Worm (Caenorhabditis elegans) whole organism, mixed stage, embryonic: ENCODE measurements around the gene cpg-4.

Experiments
- blmp-1 ChIP-seq: fragments of 150-350 bp; optimal IDR thresholded peaks from 2 replicates; lab custom pipeline; 2014; ENCODE audit warnings: missing biosample characterization, missing genetic modification characterization
- ceh-39 ChIP-seq: fragments of 150-350 bp; optimal IDR thresholded peaks from 2 replicates; lab custom pipeline; 2014; ENCODE audit warnings: missing biosample characterization, missing genetic modification characterization
- ceh-43 ChIP-seq: fragments of 200-800 bp; sonication (Bioruptor generic); optimal IDR thresholded peaks from 2 replicates; lab custom pipeline; 2018; ENCODE audit warnings: mild to moderate bottlenecking, missing genetic modification characterization, moderate library complexity, missing compliant biosample characterization
- ceh-83 ChIP-seq: fragments of 200-800 bp; sonication (Bioruptor generic); optimal IDR thresholded peaks from 2 replicates; lab custom pipeline; 2018; ENCODE audit warnings: mild to moderate bottlenecking, missing genetic modification characterization, missing compliant biosample characterization
- ces-1 ChIP-seq: fragments of 150-350 bp; optimal IDR thresholded peaks from 2 replicates; lab custom pipeline; 2014; ENCODE audit warnings: missing biosample characterization, missing genetic modification reagents, missing genetic modification characterization
- cnd-1 ChIP-seq: fragments of 200-800 bp; sonication (Bioruptor generic); optimal IDR thresholded peaks from 2 replicates; lab custom pipeline; 2018; ENCODE audit warnings: mild to moderate bottlenecking, missing genetic modification characterization, missing compliant biosample characterization
- drap-1 ChIP-seq: fragments of 200-800 bp; sonication (Bioruptor generic); optimal IDR thresholded peaks from 3 replicates; lab custom pipeline; 2018; ENCODE audit warnings: mild to moderate bottlenecking, missing genetic modification characterization, missing compliant biosample characterization
- elt-1 ChIP-seq: sonication (generic microtip); optimal IDR thresholded peaks from 2 replicates; lab custom pipeline; 2017; ENCODE audit warnings: missing genetic modification characterization, mild to moderate bottlenecking, missing compliant biosample characterization, antibody characterized with exemption, moderate library complexity, borderline replicate concordance; ENCODE audit not compliant: insufficient read depth
- elt-3 ChIP-seq: fragments of 150-350 bp; optimal IDR thresholded peaks from 2 replicates; lab custom pipeline; 2014; ENCODE audit warnings: missing biosample characterization, missing genetic modification characterization
- flh-1 ChIP-seq: fragments of 200-800 bp; sonication (Bioruptor generic); optimal IDR thresholded peaks from 2 replicates; lab custom pipeline; 2018; ENCODE audit warnings: mild to moderate bottlenecking, missing genetic modification characterization, moderate library complexity, missing compliant biosample characterization
- ham-2 ChIP-seq: fragments of 200-800 bp; sonication (Bioruptor generic); optimal IDR thresholded peaks from 2 replicates; lab custom pipeline; 2018; ENCODE audit warnings: mild to moderate bottlenecking, missing genetic modification characterization, missing compliant biosample characterization
- hlh-1 ChIP-seq: fragments of 150-350 bp; optimal IDR thresholded peaks from 2 replicates; lab custom pipeline; 2014; ENCODE audit warnings: missing biosample characterization, missing genetic modification reagents, missing genetic modification characterization
- lin-13 ChIP-seq: fragments of 150-350 bp; optimal IDR thresholded peaks from 2 replicates; lab custom pipeline; 2014; ENCODE audit warnings: missing biosample characterization, missing genetic modification characterization
- lin-32 ChIP-seq: fragments of 200-800 bp; sonication (Bioruptor generic); optimal IDR thresholded peaks from 2 replicates; lab custom pipeline; 2018; ENCODE audit warnings: mild to moderate bottlenecking, missing genetic modification characterization, missing compliant biosample characterization
- mab-5 ChIP-seq: fragments of 150-350 bp; optimal IDR thresholded peaks from 2 replicates; lab custom pipeline; 2014; ENCODE audit warnings: missing biosample characterization, missing genetic modification characterization
- mls-2 ChIP-seq: sonication (generic microtip); optimal IDR thresholded peaks from 2 replicates; lab custom pipeline; 2016; ENCODE audit warnings: mild to moderate bottlenecking, missing genetic modification characterization, moderate library complexity, missing compliant biosample characterization
- nhr-12 ChIP-seq: fragments of 150-350 bp; optimal IDR thresholded peaks from 2 replicates; lab custom pipeline; 2014; ENCODE audit warnings: missing biosample characterization, missing genetic modification characterization
- nhr-2 ChIP-seq: fragments of 150-350 bp; optimal IDR thresholded peaks from 2 replicates; lab custom pipeline; 2014; ENCODE audit warnings: missing biosample characterization, missing genetic modification characterization
- nhr-237 ChIP-seq: fragments of 150-350 bp; optimal IDR thresholded peaks from 2 replicates; lab custom pipeline; 2014; ENCODE audit warnings: missing biosample characterization, missing genetic modification characterization
- nhr-28 ChIP-seq: fragments of 150-350 bp; optimal IDR thresholded peaks from 2 replicates; lab custom pipeline; 2014; ENCODE audit warnings: missing biosample characterization, missing genetic modification characterization
- nhr-76 ChIP-seq: sonication (generic microtip); optimal IDR thresholded peaks from 2 replicates; lab custom pipeline; 2017; ENCODE audit warnings: missing biosample characterization, missing genetic modification characterization
- pha-4 ChIP-seq: fragments of 150-350 bp; optimal IDR thresholded peaks from 2 replicates; lab custom pipeline; 2018; ENCODE audit warnings: missing biosample characterization, missing genetic modification reagents, missing genetic modification characterization
- sem-2 ChIP-seq: fragments of 200-800 bp; sonication (Bioruptor generic); optimal IDR thresholded peaks from 2 replicates; lab custom pipeline; 2018; ENCODE audit warnings: mild to moderate bottlenecking, missing genetic modification characterization, missing compliant biosample characterization
- snpc-4 ChIP-seq: fragments of 150-350 bp; optimal IDR thresholded peaks from 2 replicates; lab custom pipeline; 2014; ENCODE audit warnings: missing biosample characterization, missing genetic modification characterization
- sptf-1 ChIP-seq: sonication (generic microtip); optimal IDR thresholded peaks from 2 replicates; lab custom pipeline; 2017; ENCODE audit warnings: mild to moderate bottlenecking, missing genetic modification characterization, moderate library complexity, missing compliant biosample characterization
- tbx-8 ChIP-seq: fragments of 200-800 bp; sonication (Bioruptor generic); optimal IDR thresholded peaks from 2 replicates; lab custom pipeline; 2018; ENCODE audit warnings: mild to moderate bottlenecking, missing genetic modification characterization, moderate library complexity, missing compliant biosample characterization
- unc-120 ChIP-seq: sonication (generic microtip); optimal IDR thresholded peaks from 2 replicates; lab custom pipeline; 2017; ENCODE audit warnings: missing genetic modification characterization, missing compliant biosample characterization; ENCODE audit not compliant: poor library complexity, severe bottlenecking
- unc-62 ChIP-seq: fragments of 150-350 bp; optimal IDR thresholded peaks from 2 replicates; lab custom pipeline; 2014; ENCODE audit warnings: missing biosample characterization, missing genetic modification reagents, missing genetic modification characterization
- zip-8 ChIP-seq: fragments of 150-350 bp; optimal IDR thresholded peaks from 2 replicates; lab custom pipeline; 2014; ENCODE audit warnings: missing biosample characterization, missing genetic modification characterization
- ztf-11 ChIP-seq: fragments of 150-350 bp; optimal IDR thresholded peaks from 2 replicates; lab custom pipeline; 2014; ENCODE audit warnings: missing biosample characterization, missing genetic modification characterization

The cpg-4 gene

ce11 chrV:6003301-6003700 is 7.1 kb downstream of the cpg-4 start, which contains the start of gene fos-1:
fos-1 (plus strand) TSS chrV:6003601.
- TF ChIP-seq ceh-83 (no peak), nhr-2 (tag; lab: Kevin White, UChicago) (no peak), lin-13 (tag; lab: Kevin White, UChicago) (no peak), ces-1 (GFP tag; lab: Kevin White, UChicago) (no peak), blmp-1 (no peak), lin-32 (GFP tag; lab: Kevin White, UChicago) (no peak), unc-120 (tag; lab: Kevin White, UChicago) (no peak), nhr-76 (tag; lab: Kevin White, UChicago) (no peak), ceh-43 (GFP tag; lab: Kevin White, UChicago) (no peak), flh-1 (GFP tag; lab: Kevin White, UChicago) (no peak), nhr-28 (tag; lab: Kevin White, UChicago) (no peak), unc-62 (GFP tag; lab: Kevin White, UChicago) (no peak), zip-8 (no peak), mab-5 (tag; lab: Kevin White, UChicago) (no peak), mls-2 (tag; lab: Kevin White, UChicago) (no peak), drap-1 (GFP tag; lab: Kevin White, UChicago) (no peak), ztf-11 (tag; lab: Kevin White, UChicago) (no peak)

- TF ChIP-seq zip-8 (no peak), pha-4 (tag; lab: Kevin White, UChicago) (no peak), ham-2 (no peak), mls-2 (tag; lab: Kevin White, UChicago) (no peak), hlh-1 (tag; lab: Kevin White, UChicago) (no peak), unc-120 (tag; lab: Kevin White, UChicago) (no peak), ces-1 (GFP tag; lab: Kevin White, UChicago) (no peak), ztf-11 (tag; lab: Kevin White, UChicago) (no peak), drap-1 (GFP tag; lab: Kevin White, UChicago) (no peak)
- TF ChIP-seq, all 35 proteins: peak for 0
These were observed 11.7 kb downstream of the cpg-4 start for ce11 chrV:6007927-6008326.

ce11 chrV:6010642-6011041 is 14.4 kb downstream of the cpg-4 start:
- no peak for TF ChIP-seq sem-2 (GFP tag; lab: Kevin White, UChicago)
- no peak for TF ChIP-seq ham-2
- TF ChIP-seq drap-1 (GFP tag; lab: Kevin White, UChicago): no peak
- TF ChIP-seq nhr-2 (tag; lab: Kevin White, UChicago): no peak
- TF ChIP-seq snpc-4: no peak
- no peak for TF ChIP-seq mab-5 (tag; lab: Kevin White, UChicago)
- no peak for TF ChIP-seq tbx-8 (GFP tag; lab: Kevin White, UChicago)
- no peak for TF ChIP-seq hlh-1 (tag; lab: Kevin White, UChicago)
- no peak for TF ChIP-seq nhr-28 (tag; lab: Kevin White, UChicago)
- TF ChIP-seq nhr-12 (tag; lab: Kevin White, UChicago): no peak
- TF ChIP-seq lin-32 (GFP tag; lab: Kevin White, UChicago): no peak
- TF ChIP-seq ztf-11 (tag; lab: Kevin White, UChicago): no peak
- TF ChIP-seq, all 35 proteins: peak for 0

ce11 chrV:6012401-6012800 is 16.2 kb downstream of the cpg-4 start:
- TF ChIP-seq elt-3 (tag; lab: Kevin White, UChicago) (no peak), ceh-39 (no peak), elt-1 (no peak), drap-1 (GFP tag; lab: Kevin White, UChicago) (no peak), cnd-1 (no peak), mls-2 (tag; lab: Kevin White, UChicago) (no peak), ces-1 (GFP tag; lab: Kevin White, UChicago) (no peak), nhr-28 (tag; lab: Kevin White, UChicago) (no peak), nhr-76 (tag; lab: Kevin White, UChicago) (no peak), nhr-237 (tag; lab: Kevin White, UChicago) (no peak), unc-62 (GFP tag; lab: Kevin White, UChicago) (no peak), ztf-11 (tag; lab: Kevin White, UChicago) (no peak), sptf-1 (tag; lab: Kevin White, UChicago) (no peak), nhr-2 (tag; lab: Kevin White, UChicago) (no peak), lin-32 (GFP tag; lab: Kevin White, UChicago) (no peak), pha-4 (tag; lab: Kevin White, UChicago) (no peak), unc-120 (tag; lab: Kevin White, UChicago) (no peak), ham-2 (no peak), tbx-8 (GFP tag; lab: Kevin White, UChicago) (no peak)
